Worm (Caenorhabditis elegans) whole organism, L1 larva: ENCODE results near the gene spe-45.

Experiments
- elt-3 ChIP-seq, 6 experiments: fragments of 150-350 bp in 1 of 6; sonication (generic microtip); optimal IDR thresholded peaks; 2 replicates each; lab custom pipeline; 2017 to 2018; ENCODE audit warnings: missing biosample characterization in 6 of 6, missing genetic modification characterization in 6 of 6, inconsistent platforms in 1 of 6
- fkh-4 ChIP-seq: sonication (generic microtip); optimal IDR thresholded peaks from 2 replicates; lab custom pipeline; 2016; ENCODE audit warnings: missing compliant biosample characterization, missing genetic modification characterization, borderline replicate concordance
- hlh-4 ChIP-seq: sonication (generic microtip); optimal IDR thresholded peaks from 2 replicates; lab custom pipeline; 2016; ENCODE audit warnings: mild to moderate bottlenecking, missing genetic modification characterization, missing compliant biosample characterization
- lin-35 ChIP-seq, 2 experiments: fragments of 150-350 bp; optimal IDR thresholded peaks; 2 replicates each; lab custom pipeline; 2014; ENCODE audit warnings: missing biosample characterization in 2 of 2, missing genetic modification characterization in 2 of 2, missing genetic modification reagents in 2 of 2
- lsy-2 ChIP-seq, 2 experiments: fragments of 150-350 bp; optimal IDR thresholded peaks; 2 replicates each; lab custom pipeline; 2014; ENCODE audit warnings: missing biosample characterization in 2 of 2, missing genetic modification characterization in 2 of 2
- nhr-77 ChIP-seq: fragments of 150-350 bp; optimal IDR thresholded peaks from 2 replicates; lab custom pipeline; 2014; ENCODE audit warnings: missing biosample characterization, missing genetic modification characterization
- ztf-11 ChIP-seq, 2 experiments: sonication (generic microtip); optimal IDR thresholded peaks; 2 replicates each; lab custom pipeline; 2016 to 2017; ENCODE audit warnings: missing genetic modification characterization in 2 of 2, missing biosample characterization in 1 of 2, missing compliant biosample characterization in 1 of 2
- ztf-4 ChIP-seq: fragments of 150-350 bp; optimal IDR thresholded peaks from 2 replicates; lab custom pipeline; 2014; ENCODE audit warnings: missing biosample characterization, missing genetic modification characterization

DNA sequence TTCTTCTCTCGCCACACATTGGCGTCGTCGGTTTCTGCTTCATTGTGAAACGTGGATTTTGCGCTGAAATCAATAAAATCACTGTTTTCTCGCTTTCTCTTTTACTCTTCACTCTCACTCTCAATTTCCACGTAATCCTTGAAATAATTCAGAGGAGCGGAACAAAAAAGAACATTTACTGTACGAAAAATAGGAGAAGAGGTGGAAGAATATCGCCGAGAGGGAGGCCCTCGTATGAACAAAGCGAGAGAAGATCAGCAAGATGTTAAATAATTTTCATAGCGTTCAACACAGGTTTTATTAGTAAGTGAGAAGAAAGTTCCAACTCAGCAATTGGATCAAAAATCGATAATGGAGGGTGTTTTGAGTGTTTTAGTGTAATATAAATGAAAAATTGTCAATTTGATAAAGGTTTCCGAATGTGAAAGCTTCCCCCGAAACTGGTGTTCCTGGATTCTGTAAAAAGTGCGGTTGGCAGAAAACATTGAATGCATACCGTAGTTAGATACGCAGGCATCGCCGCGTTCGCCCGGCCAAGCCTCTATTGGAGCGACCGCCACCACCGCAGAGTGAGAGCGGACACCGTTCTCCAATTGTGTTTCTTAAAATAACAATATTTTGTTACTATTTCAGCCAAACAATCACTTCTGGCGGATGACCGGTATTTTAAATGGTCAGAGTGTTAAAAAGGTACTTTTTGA is 28.4 kb downstream of the spe-45 start, which contains the start of the genes ccr-4 and ZC518.8:
- TF ChIP-seq elt-3 (tag; optimal IDR thresholded peaks at IDR 0.05; lab: Kevin White, UChicago) (no peak), nhr-77 (tag; lab: Kevin White, UChicago) (no peak), hlh-4 (tag; lab: Kevin White, UChicago) (no peak), lin-35 (GFP tag; optimal IDR thresholded peaks at IDR 0.05; lab: Kevin White, UChicago) (no peak), lsy-2 (tag; optimal IDR thresholded peaks at IDR 0.05; lab: Kevin White, UChicago) (peak; percentile 33 to 87), ztf-4 (no peak), fkh-4 (tag; lab: Kevin White, UChicago) (no peak), ztf-11 (tag; optimal IDR thresholded peaks at IDR 0.05; lab: Kevin White, UChicago) (no peak)
